Fruit fly (Drosophila melanogaster) Kc167 (cell line): ENCODE data around the gene CG13300.

Experiments used
- Sin3A ChIP-seq: fragments of >200 bp; optimal IDR thresholded peaks from 2 replicates; lab custom pipeline; 2018; ENCODE audit warnings: missing external identifiers
- h ChIP-seq: fragments of >200 bp; optimal IDR thresholded peaks from 3 replicates; lab custom pipeline; 2018; ENCODE audit warnings: missing external identifiers

DNA sequence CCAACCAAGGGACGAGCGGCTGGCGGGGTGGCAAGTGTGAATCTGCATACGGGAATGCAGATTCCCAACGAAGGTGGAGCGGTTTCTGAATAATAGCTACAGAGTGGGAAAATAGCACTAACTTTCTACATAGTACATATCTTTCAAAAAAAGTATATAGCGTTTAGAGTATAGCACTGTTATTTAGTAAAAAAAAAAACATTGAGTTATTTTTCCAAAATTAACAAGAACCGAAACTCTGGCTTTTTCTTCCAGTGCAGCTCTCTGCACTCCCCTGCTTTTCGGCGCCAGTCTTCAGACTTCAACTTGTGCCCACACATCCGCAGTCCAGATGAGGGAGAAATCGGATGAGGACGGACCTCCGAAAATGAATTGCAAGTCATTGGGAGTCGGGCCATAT is 19.2 kb upstream of the CG13300 start:
- no peak for TF ChIP-seq h (lab: Kevin White, UChicago)
- no peak for TF ChIP-seq Sin3A
